Worm (Caenorhabditis elegans) whole organism, mixed stage, embryonic: ENCODE data around the gene smex-1.

ENCODE experiments used
- ceh-43 ChIP-seq: fragments of 200-800 bp; sonication (Bioruptor generic); optimal IDR thresholded peaks from 2 replicates; lab custom pipeline; 2018; ENCODE audit warnings: mild to moderate bottlenecking, missing genetic modification characterization, moderate library complexity, missing compliant biosample characterization
- nhr-28 ChIP-seq: fragments of 150-350 bp; optimal IDR thresholded peaks from 2 replicates; lab custom pipeline; 2014; ENCODE audit warnings: missing biosample characterization, missing genetic modification characterization

DNA sequence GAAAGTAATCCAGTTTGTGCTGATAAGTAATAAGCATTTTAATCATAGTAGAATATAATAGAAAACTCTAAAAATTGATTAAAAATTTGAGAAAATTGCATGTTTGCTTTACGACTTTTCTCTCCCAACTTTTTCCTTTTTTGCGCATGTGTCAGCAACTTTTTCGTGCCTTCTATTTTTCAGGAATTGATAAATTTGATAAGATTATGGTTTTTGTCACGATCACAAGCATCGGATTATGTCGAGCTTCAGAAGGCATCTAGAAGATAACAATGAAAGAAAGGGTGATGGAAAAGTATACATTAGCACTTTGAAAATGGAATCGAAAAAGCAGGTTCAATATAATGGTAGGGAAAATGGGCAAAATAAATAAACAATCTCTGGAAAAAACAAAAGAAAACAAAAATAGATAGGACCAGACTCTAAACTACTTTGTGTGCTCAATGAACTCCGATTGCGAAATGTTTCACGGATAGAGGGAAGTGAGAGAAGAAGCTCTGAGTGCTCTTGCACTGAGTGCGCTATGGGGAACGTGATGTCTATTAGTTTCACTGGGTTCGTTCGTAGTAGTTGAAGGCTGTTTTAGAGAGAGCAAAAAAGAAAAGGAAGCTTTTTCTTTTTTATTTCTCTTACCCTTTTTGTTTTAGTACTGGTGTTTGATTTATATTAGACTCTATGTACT lies 7.5 kb downstream of the smex-1 start:
- TF ChIP-seq ceh-43 (GFP tag; lab: Kevin White, UChicago) (no peak), nhr-28 (tag; lab: Kevin White, UChicago) (no peak)
